Fruit fly (Drosophila melanogaster) whole organism, embryonic: ENCODE data around the gene Ntf-2.

Experiments used
- BtbVII ChIP-seq: fragments of 200-800 bp; sonication (Bioruptor generic); optimal IDR thresholded peaks from 3 replicates; lab custom pipeline; 2017; ENCODE audit warnings: missing biosample characterization, mild to moderate bottlenecking, missing genetic modification characterization
- CG11696 ChIP-seq: fragments of 200-800 bp; sonication (Bioruptor generic); IDR thresholded peaks from 2 replicates; pipeline ENCODE4 v1.3.6; 2022; ENCODE audit warnings: missing biosample characterization, missing genetic modification characterization
- CG13287 ChIP-seq: fragments of 200-800 bp; sonication (Bioruptor generic); IDR thresholded peaks from 2 replicates; pipeline ENCODE4 v1.3.6; 2022; ENCODE audit warnings: missing biosample characterization, missing genetic modification characterization; ENCODE audit not compliant: partially characterized antibody
- CG17361 ChIP-seq: fragments of 200-800 bp; sonication (Bioruptor generic); IDR thresholded peaks from 3 replicates; pipeline ENCODE4 v1.3.6; 2022; ENCODE audit warnings: missing biosample characterization, missing genetic modification characterization
- CG1792 ChIP-seq: fragments of 200-800 bp; sonication (Bioruptor generic); optimal IDR thresholded peaks from 2 replicates; lab custom pipeline; 2016; ENCODE audit warnings: missing biosample characterization, missing genetic modification characterization
- CG2678 ChIP-seq: fragments of 200-800 bp; sonication (Bioruptor generic); optimal IDR thresholded peaks from 3 replicates; lab custom pipeline; 2019; ENCODE audit warnings: missing biosample characterization, mild to moderate bottlenecking, missing genetic modification characterization, moderate library complexity
- CG30403 ChIP-seq: fragments of 200-800 bp; sonication (Bioruptor generic); optimal IDR thresholded peaks from 3 replicates; lab custom pipeline; 2016; ENCODE audit warnings: missing biosample characterization, missing genetic modification characterization
- CG3163 ChIP-seq: fragments of 200-800 bp; sonication (Bioruptor generic); optimal IDR thresholded peaks from 3 replicates; lab custom pipeline; 2016; ENCODE audit warnings: missing biosample characterization, missing genetic modification characterization
- CG4854 ChIP-seq: fragments of 200-800 bp; sonication (Bioruptor generic); optimal IDR thresholded peaks from 2 replicates; lab custom pipeline; 2016; ENCODE audit warnings: missing biosample characterization, missing genetic modification characterization, inconsistent platforms
- CG6854 ChIP-seq: fragments of 200-800 bp; sonication (Bioruptor generic); optimal IDR thresholded peaks from 3 replicates; lab custom pipeline; 2017; ENCODE audit warnings: missing biosample characterization, mild to moderate bottlenecking, missing genetic modification characterization
- Dip3 ChIP-seq: fragments of 200-800 bp; sonication (Bioruptor generic); optimal IDR thresholded peaks from 3 replicates; lab custom pipeline; 2016; ENCODE audit warnings: missing biosample characterization, missing genetic modification characterization
- HLH3B ChIP-seq: fragments of 200-800 bp; sonication (Bioruptor generic); IDR thresholded peaks from 2 replicates; pipeline ENCODE4 v1.3.6; 2022; ENCODE audit warnings: missing biosample characterization, missing genetic modification characterization
- Kr ChIP-seq: fragments of 200-800 bp; sonication (Bioruptor generic); optimal IDR thresholded peaks from 2 replicates; lab custom pipeline; 2017; ENCODE audit warnings: missing biosample characterization, mild to moderate bottlenecking, missing genetic modification characterization
- Mrtf ChIP-seq: fragments of 200-800 bp; sonication (Bioruptor generic); IDR thresholded peaks from 3 replicates; pipeline ENCODE4 v1.3.6; 2022; ENCODE audit warnings: missing biosample characterization, missing genetic modification characterization
- NC2α ChIP-seq: fragments of 200-800 bp; sonication (Bioruptor generic); optimal IDR thresholded peaks from 2 replicates; lab custom pipeline; 2016; ENCODE audit warnings: missing biosample characterization, missing genetic modification characterization
- Nf-YB ChIP-seq: fragments of 200-800 bp; sonication (Bioruptor generic); optimal IDR thresholded peaks from 3 replicates; lab custom pipeline; 2019; ENCODE audit warnings: missing biosample characterization, mild to moderate bottlenecking, missing genetic modification characterization, moderate library complexity
- Nf-YC ChIP-seq: fragments of 200-800 bp; optimal IDR thresholded peaks from 3 replicates; lab custom pipeline; 2019; ENCODE audit warnings: missing biosample characterization, mild to moderate bottlenecking, missing genetic modification characterization, moderate library complexity
- Rfx ChIP-seq: fragments of 200-800 bp; sonication (Bioruptor generic); IDR thresholded peaks from 2 replicates; pipeline ENCODE4 v1.3.6; 2022; ENCODE audit warnings: missing biosample characterization, missing genetic modification characterization
- Sox100B ChIP-seq: fragments of 200-800 bp; sonication (Bioruptor generic); optimal IDR thresholded peaks from 3 replicates; lab custom pipeline; 2018; ENCODE audit warnings: missing biosample characterization, mild to moderate bottlenecking, missing genetic modification characterization
- ac ChIP-seq: fragments of 200-800 bp; sonication (Bioruptor generic); optimal IDR thresholded peaks from 3 replicates; lab custom pipeline; 2017; ENCODE audit warnings: missing biosample characterization, mild to moderate bottlenecking, missing genetic modification characterization
- ap ChIP-seq: fragments of 200-800 bp; sonication (Bioruptor generic); IDR thresholded peaks from 2 replicates; pipeline ENCODE4 v1.3.6; 2022; ENCODE audit warnings: missing biosample characterization, missing genetic modification characterization
- ara ChIP-seq: fragments of 200-800 bp; sonication (Bioruptor generic); IDR thresholded peaks from 2 replicates; pipeline ENCODE4 v1.3.6; 2022; ENCODE audit warnings: missing biosample characterization, missing genetic modification characterization
- ash1 ChIP-seq: fragments of 200-800 bp; sonication (Bioruptor generic); optimal IDR thresholded peaks from 2 replicates; lab custom pipeline; 2018; ENCODE audit warnings: missing biosample characterization, mild to moderate bottlenecking, missing genetic modification characterization
- chm ChIP-seq: fragments of 200-800 bp; sonication (Bioruptor generic); IDR thresholded peaks from 2 replicates; pipeline ENCODE4 v1.3.6; 2022; ENCODE audit warnings: missing biosample characterization, missing genetic modification characterization
- crc ChIP-seq: fragments of 200-800 bp; sonication (Bioruptor generic); optimal IDR thresholded peaks from 2 replicates; lab custom pipeline; 2016; ENCODE audit warnings: missing biosample characterization, missing genetic modification characterization
- dysf ChIP-seq: fragments of 200-800 bp; sonication (Bioruptor generic); IDR thresholded peaks from 3 replicates; pipeline ENCODE4 v1.3.6; 2022; ENCODE audit warnings: missing biosample characterization, missing genetic modification characterization
- fd3F ChIP-seq: fragments of 200-800 bp; sonication (Bioruptor generic); optimal IDR thresholded peaks from 2 replicates; lab custom pipeline; 2018; ENCODE audit warnings: missing biosample characterization, mild to moderate bottlenecking, missing genetic modification characterization, moderate library complexity
- fd96Cb ChIP-seq: fragments of 200-800 bp; sonication (Bioruptor generic); optimal IDR thresholded peaks from 2 replicates; lab custom pipeline; 2018; ENCODE audit warnings: missing biosample characterization, mild to moderate bottlenecking, missing genetic modification characterization, moderate library complexity
- fu2 ChIP-seq: fragments of 200-800 bp; sonication (Bioruptor generic); optimal IDR thresholded peaks from 2 replicates; lab custom pipeline; 2016; ENCODE audit warnings: missing biosample characterization, missing genetic modification characterization
- jigr1 ChIP-seq: fragments of 200-800 bp; sonication (Bioruptor generic); IDR thresholded peaks from 3 replicates; pipeline ENCODE4 v1.3.6; 2022; ENCODE audit warnings: missing biosample characterization, missing genetic modification characterization
- lab ChIP-seq: fragments of 200-800 bp; sonication (Bioruptor generic); optimal IDR thresholded peaks from 3 replicates; lab custom pipeline; 2017; ENCODE audit warnings: missing biosample characterization, missing genetic modification characterization, mild to moderate bottlenecking, moderate library complexity, missing genetic modification reagents
- nerfin-1 ChIP-seq: fragments of 200-800 bp; sonication (Bioruptor generic); optimal IDR thresholded peaks from 3 replicates; lab custom pipeline; 2019; ENCODE audit warnings: missing biosample characterization, mild to moderate bottlenecking, missing genetic modification characterization, moderate library complexity
- phol ChIP-seq: fragments of 200-800 bp; sonication (Bioruptor generic); optimal IDR thresholded peaks from 3 replicates; lab custom pipeline; 2018; ENCODE audit warnings: missing biosample characterization, mild to moderate bottlenecking, missing genetic modification characterization, moderate library complexity
- prd ChIP-seq, 3 experiments: fragments of >200 bp in 2 of 3; fragments of 200-800 bp in 1 of 3; sonication (Bioruptor generic) in 1 of 3; optimal IDR thresholded peaks in 2 of 3; IDR thresholded peaks in 1 of 3; 2 replicates in 2 of 3; 3 replicates in 1 of 3; pipeline versions ENCODE4 v1.3.6 to Lab custom; 2017 to 2022; ENCODE audit warnings: missing biosample characterization in 1 of 3, missing genetic modification characterization in 1 of 3
- ranshi ChIP-seq: fragments of 200-800 bp; sonication (Bioruptor generic); IDR thresholded peaks from 2 replicates; pipeline ENCODE4 v1.3.6; 2022; ENCODE audit warnings: missing biosample characterization, missing genetic modification characterization
- row ChIP-seq: fragments of 200-800 bp; sonication (Bioruptor generic); IDR thresholded peaks from 3 replicates; pipeline ENCODE4 v1.3.6; 2022; ENCODE audit warnings: missing biosample characterization, missing genetic modification characterization
- sens ChIP-seq: fragments of 200-800 bp; sonication (Bioruptor generic); peaks from one replicate; lab custom pipeline; 2016; ENCODE audit warnings: missing biosample characterization, missing genetic modification characterization
- so ChIP-seq: fragments of 200-800 bp; sonication (Bioruptor generic); IDR thresholded peaks from 3 replicates; pipeline ENCODE4 v1.3.6; 2022; ENCODE audit warnings: missing biosample characterization, missing genetic modification characterization
- toy ChIP-seq: fragments of 200-800 bp; sonication (Bioruptor generic); IDR thresholded peaks from 2 replicates; pipeline ENCODE4 v1.3.6; 2022; ENCODE audit warnings: missing biosample characterization, missing genetic modification characterization
- yki ChIP-seq: fragments of >200 bp; optimal IDR thresholded peaks from 3 replicates; lab custom pipeline; 2018

Gene Ntf-2

dm6 chrX:21067474-21067873, 32.2 kb downstream of the Ntf-2 start, which contains the start of gene CG32512 (continued):
- no peak for TF ChIP-seq nerfin-1 (tag; lab: Kevin White, UChicago)
- no peak for TF ChIP-seq fu2 (GFP tag; lab: Kevin White, UChicago)
- TF ChIP-seq row (GFP tag; lab: Robert Waterston, UW) = no peak
- no peak for TF ChIP-seq Nf-YC
- no peak for TF ChIP-seq ranshi (GFP tag; lab: Robert Waterston, UW)
- TF ChIP-seq CG3163 (GFP tag; lab: Kevin White, UChicago) = peak; percentile 55
- TF ChIP-seq CG6854 (GFP tag; lab: Kevin White, UChicago) = no peak
- no peak for TF ChIP-seq lab
- TF ChIP-seq CG13287 (GFP tag; lab: Robert Waterston, UW) = no peak
- no peak for TF ChIP-seq CG1792
- no peak for TF ChIP-seq ac
- TF ChIP-seq Rfx = peak; percentile 20; the same call in 1 of the 2 replicates
- no peak for TF ChIP-seq CG11696
- TF ChIP-seq crc (GFP tag; lab: Kevin White, UChicago) = no peak
- TF ChIP-seq Mrtf (GFP tag; lab: Robert Waterston, UW) = no peak
- TF ChIP-seq so = no peak
- no peak for TF ChIP-seq chm (GFP tag; lab: Robert Waterston, UW)
- TF ChIP-seq yki (lab: Kevin White, UChicago) = no peak
- TF ChIP-seq ap (GFP tag; lab: Robert Waterston, UW) = no peak
- TF ChIP-seq Dip3 (GFP tag; lab: Kevin White, UChicago) = no peak
- TF ChIP-seq, all 482 proteins: peak for 8

- TF ChIP-seq NC2α (GFP tag; lab: Kevin White, UChicago) (no peak), Sox100B (GFP tag; lab: Kevin White, UChicago) (peak; percentile 19), jigr1 (no peak), CG17361 (GFP tag; lab: Robert Waterston, UW) (0 out of 3 replicates have a peak, but pooled peaks have one; percentile 12), CG4854 (no peak), ash1 (GFP tag; lab: Kevin White, UChicago) (no peak), phol (tag; lab: Kevin White, UChicago) (peak; percentile 7), HLH3B (GFP tag; lab: Robert Waterston, UW) (0 out of 2 replicates have a peak, but pooled peaks have one; percentile 17), sens (GFP tag; lab: Kevin White, UChicago) (peak; percentile 13), Rfx (peak; percentile 19; the same call in 1 of the 2 replicates), prd (optimal IDR thresholded peaks at IDR 0.05; lab: Kevin White, UChicago) (no peak), prd (GFP tag; IDR thresholded peaks at IDR 0.05; lab: Robert Waterston, UW) (0 out of 3 replicates have a peak, but pooled peaks have one; percentile 27), Kr (GFP tag; lab: Kevin White, UChicago) (no peak), CG2678 (tag; lab: Kevin White, UChicago) (no peak), CG30403 (GFP tag; lab: Kevin White, UChicago) (peak; percentile 17), toy (no peak), fd96Cb (peak; percentile 5), ara (GFP tag; lab: Robert Waterston, UW) (no peak), dysf (0 out of 3 replicates have a peak, but pooled peaks have one; percentile 27), Nf-YB (no peak), BtbVII (GFP tag; lab: Kevin White, UChicago) (no peak), fd3F (GFP tag; lab: Kevin White, UChicago) (no peak)
Observed at dm6 chrX:21067908-21068307, 32.6 kb downstream of the Ntf-2 start.
